Fruit fly (Drosophila melanogaster) whole organism, wandering third instar larva: ENCODE measurements around the gene Blos3.

Experiments used
- Dfd ChIP-seq: fragments of >200 bp; optimal IDR thresholded peaks from 2 replicates; lab custom pipeline; 2017; ENCODE audit warnings: missing biosample characterization, missing genetic modification characterization
- psq ChIP-seq: fragments of 200-800 bp; sonication (Bioruptor generic); optimal IDR thresholded peaks from 3 replicates; lab custom pipeline; 2017; ENCODE audit warnings: missing biosample characterization, mild to moderate bottlenecking, missing genetic modification characterization, moderate library complexity
- sv ChIP-seq: fragments of 200-800 bp; sonication (Bioruptor generic); optimal IDR thresholded peaks from 3 replicates; lab custom pipeline; 2016; ENCODE audit warnings: missing biosample characterization, missing genetic modification characterization
- tai ChIP-seq: sonication (Bioruptor generic); optimal IDR thresholded peaks from 2 replicates; lab custom pipeline; 2016; ENCODE audit warnings: missing biosample characterization, missing genetic modification characterization

- TF ChIP-seq Dfd (GFP tag; lab: Kevin White, UChicago) (no peak), psq (GFP tag; lab: Kevin White, UChicago) (no peak), sv (no peak), tai (no peak)
Observed at dm6 chr3L:18825993-18826392, 44.0 kb upstream of the Blos3 start.
